Worm (Caenorhabditis elegans) whole organism, L4 larva: ENCODE data around the gene rsa-2.

Source experiments
- T26A8.4 ChIP-seq: fragments of 200-800 bp; sonication (Bioruptor generic); IDR thresholded peaks from 2 replicates; pipeline ENCODE4 v1.3.6; 2022; ENCODE audit warnings: missing genetic modification characterization, missing compliant biosample characterization
- Y105C5A.15 ChIP-seq: fragments of 200-800 bp; sonication (Bioruptor generic); IDR thresholded peaks from 2 replicates; pipeline ENCODE4 v1.3.6; 2022; ENCODE audit warnings: missing genetic modification characterization, missing compliant biosample characterization
- aha-1 ChIP-seq: fragments of 150-350 bp; peaks from one replicate; lab custom pipeline; 2014; ENCODE audit warnings: missing biosample characterization, missing genetic modification characterization
- ama-1 ChIP-seq: fragments of 150-350 bp; optimal IDR thresholded peaks from 2 replicates; lab custom pipeline; 2014; ENCODE audit warnings: inconsistent platforms, mixed read lengths
- arid-1 ChIP-seq: fragments of 200-800 bp; sonication (Bioruptor generic); conservative IDR thresholded peaks from 2 replicates; pipeline ENCODE4 v1.3.6; 2022; ENCODE audit warnings: missing genetic modification reagents, missing genetic modification characterization, missing compliant biosample characterization
- ceh-20 ChIP-seq: fragments of 200-800 bp; sonication (Bioruptor generic); IDR thresholded peaks from 2 replicates; pipeline ENCODE4 v1.3.6; 2022; ENCODE audit warnings: missing genetic modification reagents, missing genetic modification characterization, missing compliant biosample characterization
- ceh-28 ChIP-seq: fragments of 150-350 bp; optimal IDR thresholded peaks from 2 replicates; lab custom pipeline; 2014; ENCODE audit warnings: missing biosample characterization, missing genetic modification reagents, missing genetic modification characterization
- ces-1 ChIP-seq: fragments of 150-350 bp; sonication (generic microtip); optimal IDR thresholded peaks from 4 replicates; lab custom pipeline; 2014; ENCODE audit warnings: missing biosample characterization, missing genetic modification reagents, missing genetic modification characterization
- cey-2 ChIP-seq: sonication (generic microtip); optimal IDR thresholded peaks from 3 replicates; lab custom pipeline; 2017; ENCODE audit warnings: missing genetic modification characterization, mild to moderate bottlenecking, missing compliant biosample characterization, antibody characterized with exemption, borderline replicate concordance; ENCODE audit not compliant: insufficient read depth
- daf-12 ChIP-seq: fragments of 150-350 bp; optimal IDR thresholded peaks from 2 replicates; lab custom pipeline; 2014; ENCODE audit warnings: missing biosample characterization, missing genetic modification reagents, missing genetic modification characterization
- daf-16 ChIP-seq, 3 experiments: sonication (generic microtip); optimal IDR thresholded peaks; 2 replicates each; lab custom pipeline; 2016 to 2017; ENCODE audit warnings: missing genetic modification characterization in 3 of 3, missing genetic modification reagents in 3 of 3, mild to moderate bottlenecking in 2 of 3, missing compliant biosample characterization in 2 of 3, missing biosample characterization in 1 of 3, moderate library complexity in 1 of 3
- dmd-6 ChIP-seq: fragments of 200-800 bp; sonication (Bioruptor generic); IDR thresholded peaks from 2 replicates; pipeline ENCODE4 v1.3.6; 2022; ENCODE audit warnings: missing genetic modification reagents, missing genetic modification characterization, missing compliant biosample characterization
- dmd-9 ChIP-seq: fragments of 200-800 bp; sonication (Bioruptor generic); IDR thresholded peaks from 2 replicates; pipeline ENCODE4 v1.3.6; 2022; ENCODE audit warnings: missing genetic modification reagents, missing genetic modification characterization, missing compliant biosample characterization
- duxl-1 ChIP-seq: sonication (generic microtip); optimal IDR thresholded peaks from 2 replicates; lab custom pipeline; 2016; ENCODE audit warnings: mild to moderate bottlenecking, missing genetic modification characterization, moderate library complexity, missing compliant biosample characterization; ENCODE audit not compliant: poor library complexity
- hlh-30 ChIP-seq: sonication (generic microtip); optimal IDR thresholded peaks from 2 replicates; lab custom pipeline; 2017; ENCODE audit warnings: antibody characterized with exemption, mild to moderate bottlenecking, missing genetic modification characterization, missing compliant biosample characterization; ENCODE audit not compliant: insufficient read depth
- hmg-1.1 ChIP-seq: fragments of 200-800 bp; sonication (Bioruptor generic); IDR thresholded peaks from 2 replicates; pipeline ENCODE4 v1.3.6; 2022; ENCODE audit warnings: missing genetic modification reagents, missing genetic modification characterization, missing compliant biosample characterization
- lim-7 ChIP-seq: fragments of 200-800 bp; sonication (Bioruptor generic); IDR thresholded peaks from 2 replicates; pipeline ENCODE4 v1.3.6; 2022; ENCODE audit warnings: missing genetic modification characterization, missing compliant biosample characterization
- lin-1 ChIP-seq: fragments of 200-800 bp; sonication (Bioruptor generic); IDR thresholded peaks from 2 replicates; pipeline ENCODE4 v1.3.6; 2022; ENCODE audit warnings: missing genetic modification reagents, missing genetic modification characterization, missing compliant biosample characterization
- lin-13 ChIP-seq: fragments of 150-350 bp; optimal IDR thresholded peaks from 2 replicates; lab custom pipeline; 2014; ENCODE audit warnings: missing biosample characterization, missing genetic modification reagents, missing genetic modification characterization
- lin-15B ChIP-seq: fragments of 150-350 bp; sonication (generic microtip); optimal IDR thresholded peaks from 3 replicates; lab custom pipeline; 2014; ENCODE audit warnings: missing biosample characterization, missing genetic modification characterization
- lin-38 ChIP-seq: fragments of 200-800 bp; sonication (Bioruptor generic); IDR thresholded peaks from 2 replicates; pipeline ENCODE4 v1.3.6; 2022; ENCODE audit warnings: missing genetic modification reagents, missing genetic modification characterization, missing compliant biosample characterization
- lin-39 ChIP-seq: fragments of 150-350 bp; optimal IDR thresholded peaks from 2 replicates; lab custom pipeline; 2014; ENCODE audit warnings: missing biosample characterization, missing genetic modification reagents, missing genetic modification characterization
- mdt-29 ChIP-seq: fragments of 200-800 bp; sonication (Bioruptor generic); IDR thresholded peaks from 2 replicates; pipeline ENCODE4 v1.3.6; 2022; ENCODE audit warnings: missing genetic modification reagents, missing genetic modification characterization, missing compliant biosample characterization
- mep-1 ChIP-seq: fragments of 150-350 bp; sonication (generic microtip); optimal IDR thresholded peaks from 3 replicates; lab custom pipeline; 2014; ENCODE audit warnings: missing biosample characterization, missing genetic modification characterization
- mes-2 ChIP-seq: sonication (generic microtip); optimal IDR thresholded peaks from 2 replicates; lab custom pipeline; 2016; ENCODE audit warnings: missing genotype, mild to moderate bottlenecking, missing genetic modification characterization, missing compliant biosample characterization; ENCODE audit not compliant: poor library complexity, severe bottlenecking
- nhr-10 ChIP-seq: fragments of 150-350 bp; optimal IDR thresholded peaks from 2 replicates; lab custom pipeline; 2014; ENCODE audit warnings: missing biosample characterization, missing genetic modification characterization
- nhr-102 ChIP-seq: sonication (generic microtip); optimal IDR thresholded peaks from 2 replicates; lab custom pipeline; 2016; ENCODE audit warnings: mild to moderate bottlenecking, missing genetic modification characterization, moderate library complexity, missing compliant biosample characterization
- nhr-111 ChIP-seq: fragments of 200-800 bp; sonication (Bioruptor generic); optimal IDR thresholded peaks from 2 replicates; lab custom pipeline; 2018; ENCODE audit warnings: mild to moderate bottlenecking, missing genetic modification characterization, missing compliant biosample characterization
- nhr-41 ChIP-seq: fragments of 200-800 bp; sonication (Bioruptor generic); IDR thresholded peaks from 2 replicates; pipeline ENCODE4 v1.3.6; 2022; ENCODE audit warnings: missing genetic modification reagents, missing genetic modification characterization, missing compliant biosample characterization
- nhr-6 ChIP-seq: fragments of 150-350 bp; optimal IDR thresholded peaks from 2 replicates; lab custom pipeline; 2014; ENCODE audit warnings: missing biosample characterization, missing genetic modification characterization
- nhr-76 ChIP-seq: fragments of 150-350 bp; optimal IDR thresholded peaks from 2 replicates; lab custom pipeline; 2014; ENCODE audit warnings: missing biosample characterization, missing genetic modification characterization
- pha-4 ChIP-seq, 2 experiments: fragments of 150-350 bp in 1 of 2; fragments of 200-800 bp in 1 of 2; sonication (Bioruptor generic) in 1 of 2; IDR thresholded peaks in 1 of 2; optimal IDR thresholded peaks in 1 of 2; 2 replicates each; pipeline versions ENCODE4 v1.3.6 to Lab custom; 2014 to 2022; ENCODE audit warnings: missing genetic modification characterization in 2 of 2, missing genetic modification reagents in 2 of 2, missing biosample characterization in 1 of 2, missing compliant biosample characterization in 1 of 2
- php-3 ChIP-seq: fragments of 200-800 bp; sonication (Bioruptor generic); IDR thresholded peaks from 2 replicates; pipeline ENCODE4 v1.3.6; 2022; ENCODE audit warnings: missing genetic modification reagents, missing genetic modification characterization, missing compliant biosample characterization
- pqm-1 ChIP-seq: sonication (generic microtip); optimal IDR thresholded peaks from 2 replicates; lab custom pipeline; 2017; ENCODE audit warnings: missing biosample characterization, missing genetic modification characterization
- saeg-2 ChIP-seq: fragments of 200-800 bp; sonication (Bioruptor generic); IDR thresholded peaks from 2 replicates; pipeline ENCODE4 v1.3.6; 2022; ENCODE audit warnings: missing genetic modification reagents, missing genetic modification characterization, missing compliant biosample characterization
- sdz-12 ChIP-seq: fragments of 200-800 bp; sonication (Bioruptor generic); optimal IDR thresholded peaks from 2 replicates; lab custom pipeline; 2018; ENCODE audit warnings: mild to moderate bottlenecking, missing genetic modification characterization, missing compliant biosample characterization
- set-16 ChIP-seq: fragments of 200-800 bp; sonication (Bioruptor generic); IDR thresholded peaks from 2 replicates; pipeline ENCODE4 v1.3.6; 2022; ENCODE audit warnings: missing genetic modification reagents, missing genetic modification characterization, missing compliant biosample characterization
- snpc-1.2 ChIP-seq: fragments of 200-800 bp; sonication (Bioruptor generic); IDR thresholded peaks from 2 replicates; pipeline ENCODE4 v1.3.6; 2022; ENCODE audit warnings: missing genetic modification reagents, missing genetic modification characterization, missing compliant biosample characterization
- spr-1 ChIP-seq: sonication (generic microtip); optimal IDR thresholded peaks from 2 replicates; lab custom pipeline; 2016; ENCODE audit warnings: mild to moderate bottlenecking, missing genetic modification characterization, missing compliant biosample characterization
- spr-3 ChIP-seq: fragments of 200-800 bp; sonication (Bioruptor generic); optimal IDR thresholded peaks from 2 replicates; lab custom pipeline; 2018; ENCODE audit warnings: mild to moderate bottlenecking, missing genetic modification characterization, missing compliant biosample characterization
- unc-130 ChIP-seq: sonication (generic microtip); optimal IDR thresholded peaks from 2 replicates; lab custom pipeline; 2016; ENCODE audit warnings: missing genetic modification reagents, missing genetic modification characterization, missing compliant biosample characterization
- unc-39 ChIP-seq: sonication (generic microtip); optimal IDR thresholded peaks from 2 replicates; lab custom pipeline; 2017; ENCODE audit warnings: missing biosample characterization, missing genetic modification characterization
- unc-62 ChIP-seq, 3 experiments: fragments of 150-350 bp in 1 of 3; sonication (generic microtip); optimal IDR thresholded peaks in 2 of 3; peaks in 1 of 3; 1 replicate in 1 of 3; 2 replicates in 2 of 3; lab custom pipeline; 2014 to 2017; ENCODE audit warnings: missing biosample characterization in 3 of 3, missing genetic modification characterization in 3 of 3, missing genetic modification reagents in 3 of 3, missing genotype in 1 of 3
- zfp-2 ChIP-seq: sonication (generic microtip); optimal IDR thresholded peaks from 2 replicates; lab custom pipeline; 2016; ENCODE audit warnings: mild to moderate bottlenecking, missing genetic modification characterization, missing compliant biosample characterization
- zip-2 ChIP-seq: fragments of 150-350 bp; optimal IDR thresholded peaks from 2 replicates; lab custom pipeline; 2014; ENCODE audit warnings: missing biosample characterization, missing genetic modification characterization

The rsa-2 gene

ce11 chrIII:11022278-11022677 is 41.0 kb upstream of the rsa-2 start:
- TF ChIP-seq aha-1 (tag; lab: Kevin White, UChicago) (peak; percentile 51), nhr-111 (no peak)

DNA sequence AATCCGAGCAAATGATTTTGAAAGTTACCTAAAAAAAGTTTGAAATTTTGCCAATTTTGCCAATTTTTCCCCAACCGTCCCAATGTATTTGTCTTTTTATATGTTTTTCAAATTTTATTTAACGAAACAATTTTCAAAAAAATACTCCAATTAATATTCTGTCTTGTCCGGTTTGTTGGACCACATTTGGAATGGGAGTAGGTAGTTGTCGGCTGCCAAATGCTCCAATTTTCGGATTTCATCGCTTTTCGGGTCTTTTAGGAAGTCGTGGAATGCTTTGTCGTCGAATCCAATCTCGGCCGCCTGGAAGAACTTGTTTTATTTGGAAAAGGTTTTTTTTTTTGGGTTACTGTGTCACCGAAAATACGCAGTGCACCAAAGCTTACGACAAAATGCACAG is 38.1 kb upstream of the rsa-2 start:
- TF ChIP-seq ceh-20 (no peak), unc-62 (GFP tag; optimal IDR thresholded peaks at IDR 0.05 in 1 of 2; lab: Kevin White, UChicago) (peak in 1 of 2 experiments; percentile 61), unc-62 (tag; optimal IDR thresholded peaks at IDR 0.05; lab: Kevin White, UChicago) (no peak), aha-1 (tag; lab: Kevin White, UChicago) (peak; percentile 63), ces-1 (GFP tag; lab: Kevin White, UChicago) (no peak)

ce11 chrIII:11026516-11027048 is 36.7 kb upstream of the rsa-2 start, which contains the start of gene Y48A6B.7:
Gene Y48A6B.7, minus strand, starts transcription at chrIII:11026566.
- TF ChIP-seq nhr-76 (tag; lab: Kevin White, UChicago): no peak
- TF ChIP-seq ama-1: no peak
- TF ChIP-seq unc-62 (GFP tag; optimal IDR thresholded peaks at IDR 0.05 in 1 of 2; lab: Kevin White, UChicago): no peak
- TF ChIP-seq unc-62 (tag; optimal IDR thresholded peaks at IDR 0.05; lab: Kevin White, UChicago): no peak
- TF ChIP-seq zip-2 (tag; lab: Kevin White, UChicago): no peak
- TF ChIP-seq lin-13 (GFP tag; lab: Kevin White, UChicago): no peak
- TF ChIP-seq nhr-41: peak; percentile 60; the same call in 1 of the 2 replicates
- TF ChIP-seq duxl-1 (tag; lab: Kevin White, UChicago): no peak
- no peak for TF ChIP-seq lim-7
- TF ChIP-seq T26A8.4: no peak
- TF ChIP-seq cey-2 (tag; lab: Kevin White, UChicago): no peak
- no peak for TF ChIP-seq dmd-9 (GFP tag; lab: Robert Waterston, UW)
- no peak for TF ChIP-seq zfp-2 (tag; lab: Kevin White, UChicago)
- TF ChIP-seq nhr-10: no peak
- TF ChIP-seq hmg-1.1 (GFP tag; lab: Robert Waterston, UW): no peak
- no peak for TF ChIP-seq snpc-1.2 (GFP tag; lab: Robert Waterston, UW)
- peak; percentile 56 for TF ChIP-seq mep-1 (tag; lab: Kevin White, UChicago)
- TF ChIP-seq mdt-29 (GFP tag; lab: Robert Waterston, UW): no peak
- no peak for TF ChIP-seq arid-1 (GFP tag; lab: Robert Waterston, UW)
- no peak for TF ChIP-seq lin-39
- TF ChIP-seq pha-4 (GFP tag; IDR thresholded peaks at IDR 0.05; lab: Robert Waterston, UW): peak; percentile 50; the same call in 1 of the 2 replicates
- TF ChIP-seq pha-4 (tag; optimal IDR thresholded peaks at IDR 0.05; lab: Kevin White, UChicago): no peak
- TF ChIP-seq mes-2 (tag; lab: Kevin White, UChicago): no peak
- TF ChIP-seq lin-1: peak; percentile 89
- no peak for TF ChIP-seq unc-39 (tag; lab: Kevin White, UChicago)
- TF ChIP-seq unc-130 (GFP tag; lab: Kevin White, UChicago): no peak
- no peak for TF ChIP-seq daf-12 (tag; lab: Kevin White, UChicago)
- no peak for TF ChIP-seq Y105C5A.15
- peak in 1 of 2 experiments; percentile 12 for TF ChIP-seq daf-16 (GFP tag; optimal IDR thresholded peaks at IDR 0.05; lab: Kevin White, UChicago)
- peak; percentile 83 for TF ChIP-seq daf-16 (tag; optimal IDR thresholded peaks at IDR 0.05; lab: Kevin White, UChicago)
- TF ChIP-seq set-16 (GFP tag; lab: Robert Waterston, UW): no peak
- TF ChIP-seq nhr-6 (tag; lab: Kevin White, UChicago): no peak
- TF ChIP-seq sdz-12 (GFP tag; lab: Kevin White, UChicago): no peak
- TF ChIP-seq dmd-6 (GFP tag; lab: Robert Waterston, UW): peak; percentile 95
- peak; percentile 53 for TF ChIP-seq nhr-102 (tag; lab: Kevin White, UChicago)
- TF ChIP-seq ceh-28 (tag; lab: Kevin White, UChicago): no peak
- peak; percentile 90 for TF ChIP-seq pqm-1
- TF ChIP-seq php-3 (GFP tag; lab: Robert Waterston, UW): peak; percentile 81
- peak; percentile 36; the same call in 1 of the 2 replicates for TF ChIP-seq saeg-2 (GFP tag; lab: Robert Waterston, UW)
- TF ChIP-seq lin-15B (tag; lab: Kevin White, UChicago): no peak
- peak; percentile 73 for TF ChIP-seq hlh-30
- TF ChIP-seq spr-3: no peak
- peak; percentile 38; the same call in 1 of the 2 replicates for TF ChIP-seq lin-38 (GFP tag; lab: Robert Waterston, UW)
- TF ChIP-seq spr-1: no peak
